Fruit fly (Drosophila melanogaster): ENCODE results near the gene CG32376.

CG32376 gene

dm6 chr3L:7519219-7519618, 23.0 kb downstream of the CG32376 start (continued):
- TF ChIP-seq insv (GFP tag; optimal IDR thresholded peaks at IDR 0.05) = no peak
- TF ChIP-seq CG18619 (GFP tag; optimal IDR thresholded peaks at IDR 0.05) = no peak
- no peak for TF ChIP-seq yki (optimal IDR thresholded peaks at IDR 0.05)
- no peak for TF ChIP-seq CG11560 (tag; IDR thresholded peaks at IDR 0.05)
- TF ChIP-seq twi (tag; optimal IDR thresholded peaks at IDR 0.05) = peak; percentile 93
- 0 out of 2 replicates have a peak, but pooled peaks have one; percentile 11 for TF ChIP-seq slbo (GFP tag; IDR thresholded peaks at IDR 0.05)
- no peak for TF ChIP-seq bigmax (GFP tag; optimal IDR thresholded peaks at IDR 0.05)
- no peak for TF ChIP-seq grau (tag; optimal IDR thresholded peaks at IDR 0.05)
- TF ChIP-seq pan (optimal IDR thresholded peaks at IDR 0.05) = no peak
- TF ChIP-seq pan (GFP tag; optimal IDR thresholded peaks at IDR 0.05 in 1 of 2, IDR thresholded peaks at IDR 0.05 in 1 of 2) = no peak
- TF ChIP-seq CG2199 (GFP tag; IDR thresholded peaks at IDR 0.05) = peak; percentile 30; the same call in 1 of the 3 replicates
- no peak for TF ChIP-seq nau (GFP tag; optimal IDR thresholded peaks at IDR 0.05)
- no peak for TF ChIP-seq HHEX (GFP tag; optimal IDR thresholded peaks at IDR 0.05)
- no peak for TF ChIP-seq nerfin-2 (GFP tag; IDR thresholded peaks at IDR 0.05; ENCODE audit: partially characterized antibody)

dm6 chr3L:7518351-7519102, 23.7 kb downstream of the CG32376 start, which contains the start of gene ltl:
ltl (plus strand) TSS chr3L:7518997.
- TF ChIP-seq CG16813 (GFP tag; IDR thresholded peaks at IDR 0.05; ENCODE audit: partially characterized antibody) = 0 out of 3 replicates have a peak, but pooled peaks have one; percentile 10
- 0 out of 3 replicates have a peak, but pooled peaks have one; percentile 13 for TF ChIP-seq CG34224 (GFP tag; IDR thresholded peaks at IDR 0.05; ENCODE audit: partially characterized antibody)
- TF ChIP-seq HmgZ (tag; optimal IDR thresholded peaks at IDR 0.05) = no peak
- 0 out of 4 replicates have a peak, but pooled peaks have one; percentile 67 for TF ChIP-seq chinmo (GFP tag; IDR thresholded peaks at IDR 0.05; ENCODE audit: partially characterized antibody)
- TF ChIP-seq sug (tag; optimal IDR thresholded peaks at IDR 0.05) = no peak
- TF ChIP-seq cwo (GFP tag; optimal IDR thresholded peaks at IDR 0.05) = no peak
- TF ChIP-seq CG5953 (GFP tag; IDR thresholded peaks at IDR 0.05) = no peak
- TF ChIP-seq vfl (GFP tag; optimal IDR thresholded peaks at IDR 0.05) = no peak
- peak; percentile 82 for TF ChIP-seq Adf1 (GFP tag; IDR thresholded peaks at IDR 0.05)
- TF ChIP-seq Dll (GFP tag; IDR thresholded peaks at IDR 0.05; ENCODE audit: partially characterized antibody) = no peak
- TF ChIP-seq Dbx (GFP tag; IDR thresholded peaks at IDR 0.05) = 0 out of 3 replicates have a peak, but pooled peaks have one; percentile 18
- no peak for TF ChIP-seq CG32772 (GFP tag; IDR thresholded peaks at IDR 0.05)
- TF ChIP-seq CG9215 (GFP tag; IDR thresholded peaks at IDR 0.05) = no peak
- no peak for TF ChIP-seq sqz (GFP tag; optimal IDR thresholded peaks at IDR 0.05)
- TF ChIP-seq sr (GFP tag; IDR thresholded peaks at IDR 0.05) = no peak
- TF ChIP-seq Med (GFP tag) = peak; percentile 57
- TF ChIP-seq Trl (optimal IDR thresholded peaks at IDR 0.05) = peak in 1 of 2 experiments; percentile 46
- TF ChIP-seq Trl (GFP tag; optimal IDR thresholded peaks at IDR 0.05) = no peak
- TF ChIP-seq CG2199 (GFP tag; IDR thresholded peaks at IDR 0.05) = peak; percentile 48; the same call in 1 of the 3 replicates
- no peak for TF ChIP-seq ems (GFP tag; optimal IDR thresholded peaks at IDR 0.05)
- TF ChIP-seq twi (tag; optimal IDR thresholded peaks at IDR 0.05) = peak; percentile 96
- TF ChIP-seq Taf1 (GFP tag; IDR thresholded peaks at IDR 0.05) = no peak
- TF ChIP-seq stc (GFP tag; IDR thresholded peaks at IDR 0.05) = no peak

dm6 chr3L:7510414-7511384, 31.6 kb downstream of the CG32376 start, which contains the start of gene CG7546:
CG7546 (plus strand) TSS chr3L:7510986.
- TF ChIP-seq Optix (GFP tag; IDR thresholded peaks at IDR 0.05) (no peak), prd (optimal IDR thresholded peaks at IDR 0.05) (no peak), prd (GFP tag; IDR thresholded peaks at IDR 0.05) (peak; percentile 52; the same call in 2 of the 3 replicates), CG3281 (GFP tag; optimal IDR thresholded peaks at IDR 0.05) (peak; percentile 28), CG16815 (GFP tag; optimal IDR thresholded peaks at IDR 0.05) (peak; percentile 6), Pdp1 (GFP tag; optimal IDR thresholded peaks at IDR 0.05) (peak in 1 of 2 experiments; percentile 21), sug (tag; optimal IDR thresholded peaks at IDR 0.05) (peak; percentile 48), dmrt11E (tag; optimal IDR thresholded peaks at IDR 0.05) (peak; percentile 47), peb (GFP tag; IDR thresholded peaks at IDR 0.05) (no peak), CHES-1-like (GFP tag; optimal IDR thresholded peaks at IDR 0.05) (peak; percentile 35), Dref (GFP tag; IDR thresholded peaks at IDR 0.05) (peak; percentile 49), CG12942 (GFP tag; optimal IDR thresholded peaks at IDR 0.05) (peak; percentile 17), CG31388 (GFP tag; optimal IDR thresholded peaks at IDR 0.05) (no peak)
